Fruit fly (Drosophila melanogaster) ovary, adult (tissue): ENCODE data around the gene CG18858.
A peak's percentile ranks its signal among the peaks of the same experiment; 100 is the strongest.
"Not testable (repeated sequence)": the region's sequence is repeated elsewhere in the genome, so short reads cannot be mapped to it uniquely, and the experiment has no call there.

Experiments
- CG17801 ChIP-seq: fragments of 200-800 bp; optimal IDR thresholded peaks from 2 replicates; lab custom pipeline; 2019; ENCODE audit warnings: missing biosample characterization, mild to moderate bottlenecking, missing genetic modification characterization, moderate library complexity; ENCODE audit not compliant: partially characterized antibody

The CG18858 gene

DNA sequence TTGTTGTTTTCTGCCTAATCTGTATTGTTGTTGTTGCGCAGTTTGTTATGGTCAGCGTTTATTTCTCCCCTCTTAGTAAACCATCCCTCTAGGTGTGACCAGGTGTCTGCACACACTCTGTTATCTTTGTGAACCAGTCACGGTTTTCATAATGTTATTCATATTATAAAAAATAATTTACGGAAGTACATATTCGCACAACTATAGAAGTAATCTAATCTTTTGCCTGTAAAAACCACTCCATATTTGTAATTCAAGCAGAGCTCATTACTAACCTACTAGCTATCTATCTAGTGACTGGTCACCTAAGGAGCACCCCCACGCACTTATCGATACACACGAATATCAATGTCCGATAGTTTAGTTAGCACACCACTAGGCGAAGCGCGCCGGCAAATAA, 9.0 kb downstream of the CG18858 start, which contains the start of the genes CG31683 and CG31687:
TSS of gene CG31683 (minus strand) at position 101 of the 400 bp plus-strand sequence.
TSS of gene CG31687 (plus strand) at position 362 of the 400 bp plus-strand sequence.
- TF ChIP-seq CG17801 (GFP tag; lab: Kevin White, UChicago): not testable (repeated sequence)

DNA sequence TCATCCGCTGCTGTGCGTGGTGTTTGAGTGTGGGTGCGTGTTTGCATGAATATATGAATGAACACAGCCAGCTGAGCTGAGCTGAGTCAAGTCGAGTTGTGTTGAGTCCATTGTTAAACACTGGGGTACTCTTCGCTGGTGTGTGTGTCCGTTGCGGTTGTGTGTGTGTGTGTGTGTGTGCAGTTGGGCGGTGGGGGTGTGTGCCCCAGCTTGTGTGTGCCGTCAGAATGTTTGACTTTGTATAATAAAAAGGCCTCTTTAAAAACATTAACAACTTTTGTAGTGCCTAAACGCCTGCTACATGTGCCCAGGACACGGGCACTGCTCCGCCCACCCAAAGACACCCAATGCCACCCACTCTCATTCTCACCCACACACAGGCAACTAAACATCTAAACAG, 20.4 kb downstream of the CG18858 start:
- no peak for TF ChIP-seq CG17801 (GFP tag; lab: Kevin White, UChicago)

DNA sequence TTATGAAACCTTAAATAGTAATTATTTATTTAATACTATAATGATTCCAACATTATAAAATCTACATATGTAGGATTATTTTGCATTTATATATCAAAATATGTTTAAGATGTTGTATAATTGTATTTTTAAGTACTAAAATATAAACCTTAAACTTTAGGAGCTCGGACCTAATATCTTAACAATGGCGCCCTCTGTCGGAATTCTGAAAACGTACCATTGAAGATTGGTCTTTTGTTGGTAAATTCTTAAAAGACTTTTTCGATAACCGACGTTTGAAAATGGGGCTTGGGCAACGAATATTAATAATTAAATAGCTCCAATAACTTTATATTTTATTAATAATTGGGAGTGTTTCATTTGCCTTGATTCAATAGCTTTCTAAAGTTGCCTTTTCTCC, 21.0 kb downstream of the CG18858 start:
- no peak for TF ChIP-seq CG17801 (GFP tag; lab: Kevin White, UChicago)

DNA sequence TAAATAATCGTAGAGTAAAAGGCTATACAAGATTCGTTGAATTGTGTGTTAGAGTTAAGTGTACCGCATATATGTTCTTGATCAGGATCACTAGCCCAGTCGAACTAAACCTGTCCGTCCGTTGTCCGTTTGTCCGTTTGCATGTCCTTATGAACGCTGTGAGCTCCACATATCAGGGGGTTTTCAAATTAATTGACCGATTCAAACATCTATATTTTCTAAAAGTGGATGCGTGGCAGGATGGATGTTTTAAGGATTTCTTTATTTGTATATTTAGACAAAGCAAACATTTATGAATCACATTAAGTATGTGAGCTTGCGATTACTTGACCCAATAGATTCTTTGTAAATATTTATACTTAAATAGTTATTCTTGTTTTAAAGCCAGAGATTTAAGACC, 23.7 kb downstream of the CG18858 start:
- no peak for TF ChIP-seq CG17801 (GFP tag; lab: Kevin White, UChicago)

DNA sequence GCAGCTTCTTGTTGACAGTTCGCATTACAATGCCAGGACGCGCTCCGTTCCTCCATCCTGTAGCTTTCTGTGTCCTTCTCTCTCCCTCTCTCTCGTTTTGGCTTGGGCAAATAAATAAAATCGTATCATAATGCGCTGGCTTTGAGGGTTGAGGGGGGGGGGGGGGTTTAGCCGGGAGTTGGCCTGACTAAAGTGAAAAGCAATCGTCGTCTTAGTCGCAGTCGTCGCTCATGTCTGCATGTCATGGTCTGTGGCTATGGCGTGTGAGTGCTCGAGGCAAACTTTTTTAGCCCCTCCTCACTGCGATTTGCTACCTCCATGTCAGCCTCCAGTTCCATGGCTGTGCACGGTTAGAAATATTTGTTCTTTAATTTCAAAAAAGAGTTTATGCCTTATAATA, 24.1 kb downstream of the CG18858 start:
- TF ChIP-seq CG17801 (GFP tag; lab: Kevin White, UChicago): no peak

DNA sequence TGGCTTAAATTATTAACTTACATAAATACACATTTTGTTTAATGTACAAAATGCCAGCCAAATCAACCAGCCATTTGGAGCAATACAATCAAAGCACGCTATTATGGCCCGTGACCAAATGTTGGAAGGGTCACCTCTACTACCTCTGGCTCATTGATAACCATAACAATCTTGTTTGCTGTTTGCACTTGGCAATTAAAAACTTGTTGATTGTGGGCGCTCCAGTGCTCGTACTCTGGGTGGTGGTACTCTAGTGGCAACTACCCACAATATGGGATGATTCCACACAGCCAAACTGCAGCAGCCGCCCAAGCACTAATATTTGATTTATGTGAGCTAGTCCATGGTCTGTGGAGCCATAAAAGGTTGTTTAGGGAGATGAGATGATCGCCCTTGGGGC, 27.7 kb downstream of the CG18858 start:
- no peak for TF ChIP-seq CG17801 (GFP tag; lab: Kevin White, UChicago)

DNA sequence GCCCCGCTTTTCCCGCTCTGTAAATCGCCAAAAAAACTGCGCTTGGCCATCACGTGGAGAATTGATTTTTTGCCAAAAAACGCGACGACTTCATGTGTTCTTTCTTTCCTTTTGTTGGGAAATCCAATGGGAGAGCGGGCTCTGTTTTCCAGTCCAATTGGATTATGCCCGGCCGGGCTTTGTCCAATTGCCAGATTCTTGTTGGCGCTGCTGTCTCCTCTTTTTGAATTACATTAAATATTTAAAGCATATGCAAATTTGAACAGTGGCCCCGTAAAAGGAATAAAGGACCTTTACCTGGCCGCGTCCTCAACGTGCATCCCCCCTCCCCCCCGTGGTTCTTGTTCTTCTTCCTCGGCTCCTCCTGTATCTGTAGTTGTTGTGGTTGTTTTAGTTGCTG, 29.4 kb downstream of the CG18858 start:
- no peak for TF ChIP-seq CG17801 (GFP tag; lab: Kevin White, UChicago)

DNA sequence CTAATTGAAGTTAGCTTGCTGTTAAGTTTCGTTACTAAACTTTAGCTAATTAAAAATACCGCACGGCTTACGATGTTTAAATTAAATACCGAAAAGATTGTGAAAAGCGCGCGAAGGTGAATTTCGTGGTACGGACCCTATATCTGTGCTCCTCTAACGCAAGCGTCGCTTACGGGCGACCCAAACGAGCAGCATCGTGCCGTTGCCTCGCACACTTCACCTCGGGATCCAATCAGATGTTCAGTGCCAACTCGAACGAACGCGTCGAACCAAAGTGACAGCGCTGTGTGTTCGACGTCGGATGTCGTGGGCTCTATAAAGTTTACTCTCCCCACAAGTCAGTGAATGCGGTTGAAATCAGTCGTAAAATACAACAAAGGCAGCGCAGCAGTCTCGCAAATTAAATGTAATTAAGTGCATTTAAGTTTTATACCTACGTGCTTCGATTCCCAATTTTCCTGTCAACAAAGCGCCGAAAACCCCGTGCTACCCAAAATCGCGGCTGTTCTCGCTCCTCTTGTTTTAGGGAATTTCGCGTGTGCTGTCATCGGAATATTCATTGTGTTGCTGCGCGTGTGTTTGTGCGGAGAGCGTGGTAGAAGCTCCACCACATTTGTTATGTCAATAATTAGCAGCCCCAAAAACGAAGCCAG, 30.0 kb downstream of the CG18858 start:
- peak; percentile 68 for TF ChIP-seq CG17801 (GFP tag; lab: Kevin White, UChicago)

DNA sequence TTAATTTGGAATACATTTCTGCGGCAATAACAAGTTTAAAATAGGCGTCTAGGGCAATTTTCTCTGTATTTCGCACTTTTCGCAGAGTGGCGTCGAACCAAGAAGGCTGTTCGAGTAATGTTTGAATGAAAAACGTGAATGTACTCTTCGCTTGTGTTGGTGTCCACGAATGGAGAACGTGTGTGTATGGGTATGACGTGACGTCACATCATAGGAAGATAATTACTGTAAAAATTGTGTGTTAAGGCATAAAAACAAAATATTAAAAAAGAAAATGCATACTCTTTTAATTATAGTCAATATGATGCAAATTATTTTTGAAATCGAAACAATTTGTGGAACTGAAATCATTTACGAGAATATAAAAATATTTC, 30.5 kb downstream of the CG18858 start:
- TF ChIP-seq CG17801 (GFP tag; lab: Kevin White, UChicago): no peak

DNA sequence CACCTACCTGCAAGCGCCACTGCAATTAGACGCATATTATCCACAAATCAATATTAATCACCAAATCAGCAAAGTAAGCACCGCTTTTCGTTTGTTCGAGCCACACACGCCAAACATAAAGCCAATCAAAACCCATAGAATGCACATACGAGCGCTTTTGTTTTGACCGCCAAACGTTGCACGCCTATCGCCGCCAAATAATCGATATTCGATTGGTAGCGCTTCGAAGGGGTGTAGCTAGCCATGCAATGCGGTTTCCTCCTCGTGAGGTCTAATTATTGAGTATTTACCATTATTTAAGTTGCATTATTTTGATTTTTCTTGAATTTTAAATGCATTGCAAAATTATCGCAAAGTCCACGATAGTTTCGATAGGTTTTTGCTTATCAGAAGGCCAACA, 31.5 kb downstream of the CG18858 start:
- no peak for TF ChIP-seq CG17801 (GFP tag; lab: Kevin White, UChicago)

DNA sequence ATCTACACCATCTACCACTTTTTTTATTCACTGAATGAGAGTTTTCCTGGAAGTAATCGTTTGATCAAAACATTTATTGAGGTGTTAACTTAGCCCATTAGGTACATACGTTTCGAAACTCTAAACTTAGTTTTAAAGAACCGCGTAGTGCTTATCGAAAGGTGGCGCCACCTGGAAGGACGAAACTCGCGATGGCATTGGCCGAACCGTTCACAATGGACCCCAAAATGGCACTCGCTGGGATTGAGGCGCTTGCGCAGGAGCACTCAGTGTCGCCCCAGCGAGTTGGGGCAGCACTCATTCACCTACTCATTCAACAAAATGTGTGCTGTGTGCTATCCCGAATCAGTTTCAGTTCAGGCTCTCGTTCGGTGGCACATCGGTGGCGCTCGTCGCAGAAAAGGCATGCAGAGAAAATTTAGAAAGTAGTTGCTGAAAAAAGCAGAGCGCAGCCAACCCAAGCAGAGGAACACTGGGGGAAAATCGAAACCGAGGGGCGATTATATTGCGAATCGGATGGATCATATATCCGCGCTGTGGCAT, 33.0 kb downstream of the CG18858 start, which contains the start of gene CG31688:
TSS of gene CG31688 (plus strand) at position 346 of the 543 bp plus-strand sequence.
- TF ChIP-seq CG17801 (GFP tag; lab: Kevin White, UChicago): no peak

DNA sequence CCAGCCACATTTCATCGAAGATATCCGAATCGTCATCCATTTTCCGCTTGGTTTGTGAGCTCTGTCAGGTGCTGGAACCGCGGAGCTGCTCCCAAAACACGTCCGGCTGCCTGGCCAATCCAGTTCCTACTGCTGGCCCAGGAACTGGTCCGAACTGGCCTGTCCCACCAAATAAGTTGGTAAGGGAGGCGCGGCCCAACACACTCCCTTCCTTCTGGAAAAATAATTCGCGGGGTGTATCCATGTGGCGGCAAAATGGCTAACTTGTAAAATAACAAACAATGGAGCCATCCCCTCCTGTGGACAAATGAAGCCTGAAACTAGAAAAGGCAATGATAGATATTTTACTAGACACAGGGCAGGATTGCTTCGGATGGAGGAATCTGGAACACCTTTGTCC, 34.3 kb downstream of the CG18858 start, which contains the start of gene CG15130:
TSS of gene CG15130 (minus strand) at position 101 of the 400 bp plus-strand sequence.
- TF ChIP-seq CG17801 (GFP tag; lab: Kevin White, UChicago): no peak

DNA sequence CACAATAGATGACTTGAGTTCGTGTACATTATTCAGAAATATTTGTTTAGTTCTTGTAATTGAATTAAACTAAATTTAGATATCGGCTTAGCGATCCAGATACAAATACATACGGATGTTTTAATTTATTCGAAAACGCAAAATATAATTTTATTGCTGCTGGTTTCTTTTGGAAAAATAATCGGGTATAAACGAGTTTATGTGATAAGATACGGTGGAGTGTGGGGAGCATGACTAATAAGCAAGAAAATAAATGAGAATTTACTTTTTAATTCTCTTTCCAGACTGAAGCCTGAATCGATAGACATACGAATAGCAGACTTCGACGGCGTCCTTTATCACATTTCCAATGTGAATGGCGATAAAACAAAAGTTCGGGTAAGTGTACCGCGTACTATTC, 38.8 kb downstream of the CG18858 start:
- no peak for TF ChIP-seq CG17801 (GFP tag; lab: Kevin White, UChicago)

DNA sequence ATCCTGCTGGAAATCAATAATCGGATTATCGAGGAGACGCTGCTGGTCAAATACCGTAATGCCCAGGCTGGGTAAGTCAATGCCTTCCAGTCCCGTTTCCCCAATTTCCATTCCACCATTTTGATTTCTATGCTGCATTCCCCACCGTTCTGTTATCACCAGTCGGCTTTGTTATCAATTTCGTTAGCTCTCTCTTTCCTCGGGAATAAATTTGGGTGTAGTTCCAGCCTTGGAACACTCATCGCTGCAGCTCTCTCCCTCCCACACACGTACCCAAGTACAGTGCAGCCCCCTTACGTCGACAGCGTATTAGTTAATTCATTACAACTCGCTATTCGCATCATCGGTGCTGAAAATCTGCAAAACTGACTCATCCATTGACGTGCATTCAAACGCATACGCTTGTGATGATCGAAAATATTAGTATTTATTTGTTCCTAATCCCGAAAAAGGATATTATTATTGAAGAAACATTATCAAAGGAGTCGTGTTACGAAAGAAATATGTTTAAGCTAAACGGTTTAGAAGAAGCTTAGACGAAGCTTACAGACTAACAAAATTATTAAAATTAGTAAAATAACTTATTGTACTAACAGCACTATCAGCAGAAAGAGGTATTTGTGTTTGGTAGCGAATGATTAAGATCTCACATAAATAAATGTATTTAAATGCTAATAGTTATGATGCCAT, 41.1 kb downstream of the CG18858 start:
- TF ChIP-seq CG17801 (GFP tag; lab: Kevin White, UChicago): peak; percentile 10

DNA sequence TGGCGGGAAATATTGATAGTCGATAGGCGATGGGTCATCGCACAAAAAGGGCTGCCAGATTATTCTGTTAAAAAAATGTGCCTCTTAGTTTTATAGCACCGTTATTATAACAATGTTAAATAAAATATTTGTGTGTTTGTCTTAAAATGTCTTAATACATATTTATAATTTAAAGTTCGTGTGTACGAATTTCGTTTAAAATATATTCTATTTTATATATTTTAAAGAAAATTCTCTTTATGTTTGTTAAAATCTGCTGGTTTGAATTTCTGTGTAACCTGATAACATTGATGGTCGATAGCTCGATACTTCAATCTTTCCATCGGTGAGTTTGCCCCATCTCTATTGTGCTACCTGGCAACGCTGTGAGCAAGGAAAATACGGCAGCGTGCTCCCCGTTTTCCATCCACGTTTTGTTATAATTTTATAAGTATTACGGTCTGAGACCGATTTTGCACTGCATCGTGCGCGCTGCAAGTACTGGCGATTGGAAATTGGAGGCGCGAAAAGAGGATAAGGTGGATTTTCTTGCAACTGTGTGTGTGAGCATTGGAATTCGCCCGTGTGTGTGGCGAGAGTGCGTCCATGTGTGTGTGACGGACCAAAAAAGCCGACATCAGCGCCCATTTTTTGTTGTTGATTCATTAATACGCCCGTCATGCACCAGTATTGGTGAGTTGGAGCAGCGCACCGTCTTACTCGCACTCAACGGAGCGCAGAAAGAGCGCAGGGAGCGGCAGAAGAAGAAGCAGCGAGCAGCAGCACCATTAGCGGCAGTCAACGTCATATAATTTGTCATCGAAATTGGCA, 41.9 kb downstream of the CG18858 start, which contains the start of the genes CG10949 and Arpc2:
TSS of gene CG10949 (minus strand) at position 165 of the 810 bp plus-strand sequence.
TSS of gene Arpc2 (plus strand) at position 304 of the 810 bp plus-strand sequence.
- no peak for TF ChIP-seq CG17801 (GFP tag; lab: Kevin White, UChicago)
